Worm (Caenorhabditis elegans) whole organism, L3 larva: ENCODE measurements around the gene F56F11.4.

Experiments used
- R02D3.7 ChIP-seq: fragments of 150-350 bp; optimal IDR thresholded peaks from 2 replicates; lab custom pipeline; 2014; ENCODE audit warnings: missing biosample characterization, missing genetic modification characterization
- ceh-82 ChIP-seq: fragments of 150-350 bp; optimal IDR thresholded peaks from 2 replicates; lab custom pipeline; 2014; ENCODE audit warnings: missing biosample characterization, missing genetic modification characterization
- jun-1 ChIP-seq: fragments of 150-350 bp; optimal IDR thresholded peaks from 2 replicates; lab custom pipeline; 2014; ENCODE audit warnings: missing biosample characterization, missing genetic modification reagents, missing genetic modification characterization
- nhr-23 ChIP-seq: fragments of 150-350 bp; optimal IDR thresholded peaks from 2 replicates; lab custom pipeline; 2014; ENCODE audit warnings: missing biosample characterization, missing genetic modification reagents, missing genetic modification characterization

- TF ChIP-seq R02D3.7 (tag; lab: Kevin White, UChicago) (no peak), nhr-23 (tag; lab: Kevin White, UChicago) (no peak), jun-1 (tag; lab: Kevin White, UChicago) (no peak), ceh-82 (tag; lab: Kevin White, UChicago) (no peak)
These were observed 29.3 kb upstream of the F56F11.4 start, which contains the start of gene Y71H2AM.1 for ce11 chrIII:2826770-2827169.
